Fruit fly (Drosophila melanogaster): ENCODE results near the gene Pop1.

- TF ChIP-seq tgo (GFP tag; IDR thresholded peaks at IDR 0.05) (no peak), CTCF (GFP tag; optimal IDR thresholded peaks at IDR 0.05) (no peak), CG13424 (tag; optimal IDR thresholded peaks at IDR 0.05) (no peak), sens (GFP tag) (no peak), NK7.1 (GFP tag; optimal IDR thresholded peaks at IDR 0.05) (no peak)
Observed at dm6 chrX:5596554-5596953, 25.9 kb upstream of the Pop1 start.
